Worm (Caenorhabditis elegans) whole organism, young adult: ENCODE results near the gene cwn-1.

Source experiments
- B0035.1 ChIP-seq: sonication (generic microtip); optimal IDR thresholded peaks from 2 replicates; lab custom pipeline; 2016; ENCODE audit warnings: missing genetic modification characterization, mild to moderate bottlenecking, missing compliant biosample characterization, missing genotype, missing genetic modification reagents
- F23B12.7 ChIP-seq: sonication (generic microtip); optimal IDR thresholded peaks from 2 replicates; lab custom pipeline; 2017; ENCODE audit warnings: missing genetic modification characterization, mild to moderate bottlenecking, missing compliant biosample characterization, antibody characterized with exemption, moderate library complexity; ENCODE audit not compliant: insufficient read depth
- F33H1.4 ChIP-seq: fragments of 200-800 bp; sonication (Bioruptor generic); IDR thresholded peaks from 2 replicates; pipeline ENCODE4 v1.3.6; 2022; ENCODE audit warnings: missing genetic modification reagents, missing genetic modification characterization, missing compliant biosample characterization
- F49E8.2 ChIP-seq: sonication (generic microtip); optimal IDR thresholded peaks from 3 replicates; lab custom pipeline; 2017; ENCODE audit warnings: missing genetic modification characterization, mild to moderate bottlenecking, missing compliant biosample characterization, antibody characterized with exemption, moderate library complexity; ENCODE audit not compliant: insufficient read depth
- Y53G8AR.9 ChIP-seq: fragments of 200-800 bp; sonication (Bioruptor generic); conservative IDR thresholded peaks from 2 replicates; pipeline ENCODE4 v1.3.6; 2022; ENCODE audit warnings: missing genetic modification reagents, missing genetic modification characterization, missing compliant biosample characterization
- Y67H2A.10 ChIP-seq: fragments of 200-800 bp; sonication (Bioruptor generic); conservative IDR thresholded peaks from 2 replicates; pipeline ENCODE4 v1.3.6; 2022; ENCODE audit warnings: missing genetic modification reagents, missing genetic modification characterization, missing compliant biosample characterization
- ZK185.1 ChIP-seq: sonication (generic microtip); optimal IDR thresholded peaks from 2 replicates; lab custom pipeline; 2016; ENCODE audit warnings: mild to moderate bottlenecking, missing genetic modification characterization, missing compliant biosample characterization; ENCODE audit not compliant: poor library complexity, severe bottlenecking
- ama-1 ChIP-seq, 3 experiments: fragments of 150-350 bp in 1 of 3; sonication (generic microtip) in 2 of 3; optimal IDR thresholded peaks; 2 replicates each; lab custom pipeline; 2014 to 2018; ENCODE audit warnings: missing biosample characterization in 2 of 3, missing genetic modification characterization in 2 of 3, missing genetic modification reagents in 2 of 3
- aptf-2 ChIP-seq: fragments of 200-800 bp; sonication (Bioruptor generic); conservative IDR thresholded peaks from 2 replicates; pipeline ENCODE4 v1.3.6; 2022; ENCODE audit warnings: missing genetic modification reagents, missing genetic modification characterization, missing compliant biosample characterization
- aptf-3 ChIP-seq: fragments of 200-800 bp; sonication (Bioruptor generic); IDR thresholded peaks from 2 replicates; pipeline ENCODE4 v1.3.6; 2022; ENCODE audit warnings: missing genetic modification characterization, missing compliant biosample characterization
- attf-3 ChIP-seq: fragments of 200-800 bp; sonication (Bioruptor generic); conservative IDR thresholded peaks from 2 replicates; pipeline ENCODE4 v1.3.6; 2022; ENCODE audit warnings: missing genetic modification reagents, missing genetic modification characterization, missing compliant biosample characterization
- cebp-1 ChIP-seq, 2 experiments: fragments of 200-800 bp in 1 of 2; sonication (Bioruptor generic) in 1 of 2; sonication (generic microtip) in 1 of 2; IDR thresholded peaks in 1 of 2; optimal IDR thresholded peaks in 1 of 2; 2 replicates each; pipeline versions ENCODE4 v1.3.6 to Lab custom; 2017 to 2022; ENCODE audit warnings: missing compliant biosample characterization in 2 of 2, missing genetic modification characterization in 2 of 2, mild to moderate bottlenecking in 1 of 2, missing genetic modification reagents in 1 of 2, moderate library complexity in 1 of 2
- ceh-27 ChIP-seq: fragments of 200-800 bp; sonication (Bioruptor generic); optimal IDR thresholded peaks from 2 replicates; lab custom pipeline; 2018; ENCODE audit warnings: mild to moderate bottlenecking, missing genetic modification characterization, moderate library complexity, missing compliant biosample characterization
- ceh-79 ChIP-seq: sonication (generic microtip); optimal IDR thresholded peaks from 2 replicates; lab custom pipeline; 2017; ENCODE audit warnings: mild to moderate bottlenecking, missing genetic modification characterization, missing compliant biosample characterization
- dpff-1 ChIP-seq: sonication (generic microtip); optimal IDR thresholded peaks from 2 replicates; lab custom pipeline; 2017; ENCODE audit warnings: mild to moderate bottlenecking, missing genetic modification characterization, missing compliant biosample characterization
- gei-17 ChIP-seq: fragments of 200-800 bp; sonication (Bioruptor generic); optimal IDR thresholded peaks from 2 replicates; lab custom pipeline; 2018; ENCODE audit warnings: mild to moderate bottlenecking, missing genetic modification characterization, missing compliant biosample characterization
- him-1 ChIP-seq: sonication (generic microtip); optimal IDR thresholded peaks from 2 replicates; lab custom pipeline; 2016; ENCODE audit warnings: missing genotype, missing genetic modification reagents, missing genetic modification characterization, missing compliant biosample characterization
- hmg-1.2 ChIP-seq: fragments of 200-800 bp; sonication (Bioruptor generic); IDR thresholded peaks from 2 replicates; pipeline ENCODE4 v1.3.6; 2022; ENCODE audit warnings: missing genetic modification reagents, missing genetic modification characterization, missing compliant biosample characterization
- lsy-27 ChIP-seq: sonication (generic microtip); optimal IDR thresholded peaks from 2 replicates; lab custom pipeline; 2017; ENCODE audit warnings: missing genetic modification characterization, mild to moderate bottlenecking, missing compliant biosample characterization, antibody characterized with exemption, missing genotype, borderline replicate concordance; ENCODE audit not compliant: insufficient read depth
- madf-8 ChIP-seq: fragments of 200-800 bp; sonication (Bioruptor generic); conservative IDR thresholded peaks from 2 replicates; pipeline ENCODE4 v1.3.6; 2022; ENCODE audit warnings: missing genetic modification reagents, missing genetic modification characterization, missing compliant biosample characterization
- nfya-1 ChIP-seq: sonication (generic microtip); optimal IDR thresholded peaks from 2 replicates; lab custom pipeline; 2017; ENCODE audit warnings: antibody characterized with exemption, missing compliant biosample characterization, missing genetic modification characterization, borderline replicate concordance; ENCODE audit not compliant: insufficient read depth
- nfya-2 ChIP-seq: fragments of 200-800 bp; sonication (Bioruptor generic); IDR thresholded peaks from 2 replicates; pipeline ENCODE4 v1.3.6; 2022; ENCODE audit warnings: missing genetic modification reagents, missing genetic modification characterization, missing compliant biosample characterization
- nhr-27 ChIP-seq: fragments of 200-800 bp; sonication (Bioruptor generic); optimal IDR thresholded peaks from 2 replicates; lab custom pipeline; 2018; ENCODE audit warnings: mild to moderate bottlenecking, missing genetic modification characterization, moderate library complexity, missing compliant biosample characterization
- pbrm-1 ChIP-seq: fragments of 200-800 bp; sonication (Bioruptor generic); IDR thresholded peaks from 2 replicates; pipeline ENCODE4 v1.3.6; 2022; ENCODE audit warnings: missing genetic modification reagents, missing genetic modification characterization, missing compliant biosample characterization
- sea-2 ChIP-seq: fragments of 200-800 bp; sonication (Bioruptor generic); IDR thresholded peaks from 2 replicates; pipeline ENCODE4 v1.3.6; 2022; ENCODE audit warnings: missing genetic modification characterization, missing compliant biosample characterization
- snpc-1.1 ChIP-seq: sonication (generic microtip); optimal IDR thresholded peaks from 2 replicates; lab custom pipeline; 2017; ENCODE audit warnings: missing genetic modification characterization, mild to moderate bottlenecking, missing compliant biosample characterization, antibody characterized with exemption, moderate library complexity, missing genotype, missing genetic modification reagents; ENCODE audit not compliant: insufficient read depth
- snpc-3.4 ChIP-seq: sonication (generic microtip); optimal IDR thresholded peaks from 2 replicates; lab custom pipeline; 2017; ENCODE audit warnings: missing genetic modification characterization, mild to moderate bottlenecking, missing compliant biosample characterization, antibody characterized with exemption, moderate library complexity, missing genotype, missing genetic modification reagents
- somi-1 ChIP-seq: fragments of 200-800 bp; sonication (Bioruptor generic); optimal IDR thresholded peaks from 2 replicates; lab custom pipeline; 2018; ENCODE audit warnings: mild to moderate bottlenecking, missing genetic modification characterization, missing compliant biosample characterization
- unc-130 ChIP-seq: sonication (generic microtip); optimal IDR thresholded peaks from 2 replicates; lab custom pipeline; 2016; ENCODE audit warnings: missing genetic modification reagents, missing genetic modification characterization, missing compliant biosample characterization
- ztf-18 ChIP-seq: sonication (generic microtip); optimal IDR thresholded peaks from 2 replicates; lab custom pipeline; 2016; ENCODE audit warnings: missing genotype, mild to moderate bottlenecking, missing genetic modification characterization, missing compliant biosample characterization
- ztf-22 ChIP-seq: fragments of 200-800 bp; sonication (Bioruptor generic); optimal IDR thresholded peaks from 2 replicates; lab custom pipeline; 2018; ENCODE audit warnings: mild to moderate bottlenecking, missing genetic modification characterization, moderate library complexity, missing compliant biosample characterization
- ztf-26 ChIP-seq: sonication (generic microtip); optimal IDR thresholded peaks from 2 replicates; lab custom pipeline; 2017; ENCODE audit warnings: missing genetic modification characterization, missing compliant biosample characterization

Gene cwn-1

DNA sequence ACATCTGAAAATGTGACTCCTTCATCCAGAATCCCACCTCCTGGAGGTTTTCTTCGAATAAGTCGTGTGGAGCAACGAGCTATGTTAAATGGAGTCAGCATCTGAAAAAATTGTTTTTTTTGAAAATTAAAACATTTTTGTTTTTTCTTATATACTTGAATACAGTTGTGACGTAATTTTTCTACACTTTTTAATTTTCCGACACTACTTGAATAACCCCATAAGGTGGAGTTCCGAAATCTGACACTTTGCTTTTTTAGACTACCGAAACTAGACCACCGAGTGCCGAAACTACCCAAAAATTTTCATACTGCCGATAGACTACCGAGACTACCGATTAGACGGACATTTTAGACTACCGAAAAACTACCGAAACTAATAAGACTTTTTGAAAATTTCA, 42.0 kb downstream of the cwn-1 start, which contains the start of gene mcat-1:
Gene mcat-1 (minus strand): TSS at position 101 of the 400 bp plus-strand sequence.
- no peak for TF ChIP-seq nfya-2
- no peak for TF ChIP-seq hmg-1.2 (GFP tag; lab: Robert Waterston, UW)
- TF ChIP-seq gei-17 (GFP tag; lab: Kevin White, UChicago), result no peak
- TF ChIP-seq ZK185.1 (tag; lab: Kevin White, UChicago), result no peak
- TF ChIP-seq somi-1 (GFP tag; lab: Kevin White, UChicago), result no peak
- TF ChIP-seq attf-3 (GFP tag; lab: Robert Waterston, UW), result no peak
- no peak for TF ChIP-seq ceh-27 (GFP tag; lab: Kevin White, UChicago)
- TF ChIP-seq ztf-18 (tag; lab: Kevin White, UChicago), result no peak
- TF ChIP-seq B0035.1 (tag; lab: Kevin White, UChicago), result no peak
- no peak for TF ChIP-seq dpff-1

DNA sequence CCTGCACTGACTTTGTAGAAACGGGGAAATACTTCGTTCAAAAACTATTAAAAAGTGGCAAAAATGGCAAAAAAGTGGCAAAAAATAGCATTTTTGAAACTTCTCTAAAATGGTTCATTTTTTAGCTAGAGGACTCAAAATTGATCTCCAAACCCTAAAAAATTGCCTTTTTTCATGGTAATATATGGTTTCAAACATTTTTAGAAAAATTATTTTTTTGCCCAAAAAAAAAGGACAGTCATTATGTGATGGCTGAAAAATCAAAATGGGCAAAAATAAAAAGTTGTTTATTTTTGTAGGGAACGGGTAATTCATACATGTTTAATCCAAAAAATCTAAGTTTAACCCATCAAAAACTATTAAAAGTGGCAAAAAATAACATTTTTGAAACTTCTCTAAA, 45.5 kb downstream of the cwn-1 start:
- TF ChIP-seq ceh-79 (tag; lab: Kevin White, UChicago), result no peak
- peak; percentile 95 for TF ChIP-seq him-1
- TF ChIP-seq F33H1.4 (GFP tag; lab: Robert Waterston, UW), result no peak

DNA sequence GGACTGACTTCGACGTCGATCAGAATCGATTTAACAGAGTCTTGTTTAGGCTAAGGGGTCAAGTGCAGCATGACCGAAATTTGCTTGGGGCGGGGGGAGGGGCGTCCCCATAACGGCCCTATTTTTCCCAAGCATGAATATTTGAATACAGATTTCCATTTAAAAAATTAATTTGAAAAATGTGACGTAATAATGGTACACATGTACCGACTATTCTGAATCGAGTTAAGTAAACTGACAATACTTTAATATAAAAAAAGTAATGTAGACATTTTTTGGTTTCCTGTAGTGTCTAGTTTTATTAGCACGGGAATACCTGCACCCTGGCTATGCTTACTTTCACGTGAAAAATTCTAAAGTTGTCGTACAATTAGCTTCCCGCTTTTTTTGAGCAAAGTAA, 46.6 kb downstream of the cwn-1 start:
- TF ChIP-seq ztf-26 (tag; lab: Kevin White, UChicago), result no peak
- TF ChIP-seq sea-2 (GFP tag; lab: Robert Waterston, UW), result no peak
- no peak for TF ChIP-seq unc-130 (GFP tag; lab: Kevin White, UChicago)
- no peak for TF ChIP-seq aptf-2 (GFP tag; lab: Robert Waterston, UW)
- no peak for TF ChIP-seq snpc-3.4 (tag; lab: Kevin White, UChicago)
- no peak for TF ChIP-seq ama-1 (optimal IDR thresholded peaks at IDR 0.05; lab: Kevin White, UChicago)
- no peak for TF ChIP-seq ama-1 (GFP tag; optimal IDR thresholded peaks at IDR 0.05; lab: Kevin White, UChicago)
- TF ChIP-seq pbrm-1 (GFP tag; lab: Robert Waterston, UW), result no peak
- TF ChIP-seq F49E8.2 (tag; lab: Kevin White, UChicago), result no peak
- TF ChIP-seq B0035.1 (tag; lab: Kevin White, UChicago), result no peak
- no peak for TF ChIP-seq madf-8 (GFP tag; lab: Robert Waterston, UW)
- TF ChIP-seq F23B12.7, result no peak
- no peak for TF ChIP-seq snpc-1.1 (tag; lab: Kevin White, UChicago)
- no peak for TF ChIP-seq nfya-1 (tag; lab: Kevin White, UChicago)
- no peak for TF ChIP-seq lsy-27 (tag; lab: Kevin White, UChicago)
- no peak for TF ChIP-seq aptf-3 (GFP tag; lab: Robert Waterston, UW)
- no peak for TF ChIP-seq Y67H2A.10 (GFP tag; lab: Robert Waterston, UW)
- no peak for TF ChIP-seq ztf-22 (GFP tag; lab: Kevin White, UChicago)
- no peak for TF ChIP-seq Y53G8AR.9 (GFP tag; lab: Robert Waterston, UW)
- TF ChIP-seq nhr-27 (tag; lab: Kevin White, UChicago), result no peak
- no peak for TF ChIP-seq cebp-1 (GFP tag; IDR thresholded peaks at IDR 0.05; lab: Robert Waterston, UW)
- TF ChIP-seq cebp-1 (tag; optimal IDR thresholded peaks at IDR 0.05; lab: Kevin White, UChicago), result no peak
